Worm (Caenorhabditis elegans): Measurements from ENCODE around the gene nlp-53.

ce11 chrX:13644884-13645283 is 26.2 kb downstream of the nlp-53 start:
- TF ChIP-seq unc-62 (GFP tag; optimal IDR thresholded peaks at IDR 0.05) (no peak), madf-8 (GFP tag; conservative IDR thresholded peaks at IDR 0.05) (no peak), K12H6.12 (tag; optimal IDR thresholded peaks at IDR 0.05) (no peak), nhr-120 (GFP tag; IDR thresholded peaks at IDR 0.05) (no peak), ztf-28 (GFP tag; IDR thresholded peaks at IDR 0.05) (no peak), ets-4 (GFP tag; optimal IDR thresholded peaks at IDR 0.05) (no peak), snpc-1.1 (tag; optimal IDR thresholded peaks at IDR 0.05; ENCODE audit: insufficient read depth) (no peak)
